Worm (Caenorhabditis elegans): ENCODE results near the gene Y20C6A.4.
"Not testable (repeated sequence)": the region's sequence is repeated elsewhere in the genome, so short reads cannot be mapped to it uniquely, and the experiment has no call there.

Y20C6A.4 gene

ce11 chrV:17377140-17377539 is 2.9 kb upstream of the Y20C6A.4 start, which contains the start of gene fbxb-7:
fbxb-7 (plus strand) TSS chrV:17377406.
- TF ChIP-seq pros-1 (tag; optimal IDR thresholded peaks at IDR 0.05) (no peak), ceh-6 (GFP tag; optimal IDR thresholded peaks at IDR 0.05) (no peak), fkh-10 (GFP tag; optimal IDR thresholded peaks at IDR 0.05) (no peak), lim-6 (tag; optimal IDR thresholded peaks at IDR 0.05) (no peak), nfya-1 (tag; optimal IDR thresholded peaks at IDR 0.05) (no peak), ceh-34 (tag; optimal IDR thresholded peaks at IDR 0.05) (no peak), ceh-48 (tag; optimal IDR thresholded peaks at IDR 0.05) (no peak), hlh-15 (tag; optimal IDR thresholded peaks at IDR 0.05) (no peak), mec-3 (tag; optimal IDR thresholded peaks at IDR 0.05; ENCODE audit: borderline replicate concordance) (no peak)

ce11 chrV:17395374-17395773 is 15.3 kb downstream of the Y20C6A.4 start, which contains the start of gene srh-120:
srh-120 (plus strand) TSS chrV:17395674.
- TF ChIP-seq fax-1 (tag; optimal IDR thresholded peaks at IDR 0.05) (no peak), nhr-11 (tag; optimal IDR thresholded peaks at IDR 0.05) (no peak), ama-1 (optimal IDR thresholded peaks at IDR 0.05) (no peak), T23F11.4 (GFP tag; optimal IDR thresholded peaks at IDR 0.05) (no peak), odd-2 (tag; optimal IDR thresholded peaks at IDR 0.05) (no peak), mec-3 (tag; optimal IDR thresholded peaks at IDR 0.05; ENCODE audit: borderline replicate concordance) (no peak), ets-4 (tag; optimal IDR thresholded peaks at IDR 0.05) (no peak), che-1 (tag; optimal IDR thresholded peaks at IDR 0.05) (no peak), hlh-30 (tag; optimal IDR thresholded peaks at IDR 0.05; ENCODE audit: insufficient read depth) (no peak), sdc-2 (tag; optimal IDR thresholded peaks at IDR 0.05) (no peak), pax-1 (tag; optimal IDR thresholded peaks at IDR 0.05) (no peak), pat-9 (tag; optimal IDR thresholded peaks at IDR 0.05) (no peak), sox-2 (GFP tag; IDR thresholded peaks at IDR 0.05) (no peak), pag-3 (tag; optimal IDR thresholded peaks at IDR 0.05; ENCODE audit: borderline replicate concordance) (no peak), npax-4 (tag; optimal IDR thresholded peaks at IDR 0.05) (no peak)

ce11 chrV:17409955-17410354 is 29.9 kb downstream of the Y20C6A.4 start, which contains the start of gene srh-132:
srh-132 (plus strand) TSS chrV:17410255.
- not testable (repeated sequence) for TF ChIP-seq ceh-6 (GFP tag; optimal IDR thresholded peaks at IDR 0.05); lin-11 (tag; optimal IDR thresholded peaks at IDR 0.05); eyg-1 (tag; optimal IDR thresholded peaks at IDR 0.05)

ce11 chrV:17414951-17415350 is 34.9 kb downstream of the Y20C6A.4 start, which contains the start of gene T27C5.12:
T27C5.12 (plus strand) TSS chrV:17415251.
- TF ChIP-seq lin-11 (tag; optimal IDR thresholded peaks at IDR 0.05), result no peak

- no peak for TF ChIP-seq K02D7.2 (tag; optimal IDR thresholded peaks at IDR 0.05)
- TF ChIP-seq K09A11.1 (tag; optimal IDR thresholded peaks at IDR 0.05; ENCODE audit: insufficient read depth), result no peak
- TF ChIP-seq che-1 (tag; optimal IDR thresholded peaks at IDR 0.05), result no peak
- TF ChIP-seq hlh-30 (tag; optimal IDR thresholded peaks at IDR 0.05; ENCODE audit: insufficient read depth), result no peak
- TF ChIP-seq fkh-10 (GFP tag; optimal IDR thresholded peaks at IDR 0.05), result no peak
- TF ChIP-seq ceh-34 (tag; optimal IDR thresholded peaks at IDR 0.05), result no peak
- TF ChIP-seq T23F11.4 (GFP tag; optimal IDR thresholded peaks at IDR 0.05), result no peak
- TF ChIP-seq ceh-24 (tag; optimal IDR thresholded peaks at IDR 0.05), result no peak
- TF ChIP-seq mec-3 (tag; optimal IDR thresholded peaks at IDR 0.05; ENCODE audit: borderline replicate concordance), result no peak
- TF ChIP-seq pat-9 (tag; optimal IDR thresholded peaks at IDR 0.05), result no peak
- TF ChIP-seq pha-4 (tag; optimal IDR thresholded peaks at IDR 0.05), result no peak
- TF ChIP-seq ceh-6 (GFP tag; optimal IDR thresholded peaks at IDR 0.05), result no peak
- no peak for TF ChIP-seq ref-2 (tag; optimal IDR thresholded peaks at IDR 0.05)
Observed at ce11 chrV:17416833-17417232, 36.8 kb downstream of the Y20C6A.4 start, which contains the start of gene clc-21. clc-21 (plus strand) TSS chrV:17417133.

ce11 chrV:17429262-17429661 is 49.2 kb downstream of the Y20C6A.4 start:
- no peak for TF ChIP-seq ceh-30 (tag; optimal IDR thresholded peaks at IDR 0.05)
- no peak for TF ChIP-seq odd-2 (tag; optimal IDR thresholded peaks at IDR 0.05)
- no peak for TF ChIP-seq tbx-7 (tag; optimal IDR thresholded peaks at IDR 0.05)
- TF ChIP-seq ceh-6 (GFP tag; optimal IDR thresholded peaks at IDR 0.05), result no peak
- TF ChIP-seq ceh-45 (GFP tag; IDR thresholded peaks at IDR 0.05), result no peak
- TF ChIP-seq dve-1 (tag; optimal IDR thresholded peaks at IDR 0.05), result no peak
- TF ChIP-seq T23F11.4 (GFP tag; optimal IDR thresholded peaks at IDR 0.05), result no peak
- no peak for TF ChIP-seq elt-4 (tag; optimal IDR thresholded peaks at IDR 0.05)
- no peak for TF ChIP-seq fkh-6 (tag; optimal IDR thresholded peaks at IDR 0.05)
- no peak for TF ChIP-seq sox-4 (tag; optimal IDR thresholded peaks at IDR 0.05)
- TF ChIP-seq elt-2 (tag; optimal IDR thresholded peaks at IDR 0.05), result no peak
- TF ChIP-seq ets-4 (tag; optimal IDR thresholded peaks at IDR 0.05), result no peak
- no peak for TF ChIP-seq fax-1 (tag; optimal IDR thresholded peaks at IDR 0.05)
- TF ChIP-seq lim-6 (tag; optimal IDR thresholded peaks at IDR 0.05), result no peak
- no peak for TF ChIP-seq hlh-13 (GFP tag; optimal IDR thresholded peaks at IDR 0.05)
- no peak for TF ChIP-seq unc-3 (GFP tag; conservative IDR thresholded peaks at IDR 0.05)
- no peak for TF ChIP-seq unc-3 (tag; optimal IDR thresholded peaks at IDR 0.05)
- no peak for TF ChIP-seq ceh-48 (tag; optimal IDR thresholded peaks at IDR 0.05)
- TF ChIP-seq K02D7.2 (tag; optimal IDR thresholded peaks at IDR 0.05), result no peak
